Worm (Caenorhabditis elegans): ENCODE data around the gene D1086.10.

ce11 chrV:14079501-14079900 is 3.1 kb upstream of the D1086.10 start, which contains the start of gene D1086.6:
- no peak for TF ChIP-seq spr-3 (GFP tag; optimal IDR thresholded peaks at IDR 0.05)
- TF ChIP-seq daf-16 (GFP tag; optimal IDR thresholded peaks at IDR 0.05) = no peak
- TF ChIP-seq daf-16 (tag; optimal IDR thresholded peaks at IDR 0.05) = no peak
- no peak for TF ChIP-seq nhr-42 (GFP tag; IDR thresholded peaks at IDR 0.05)
- no peak for TF ChIP-seq ceh-32 (tag; optimal IDR thresholded peaks at IDR 0.05; ENCODE audit: poor library complexity)
- no peak for TF ChIP-seq ama-1 (optimal IDR thresholded peaks at IDR 0.05)
- TF ChIP-seq nhr-76 (tag; optimal IDR thresholded peaks at IDR 0.05) = no peak
- no peak for TF ChIP-seq mdl-1 (tag; optimal IDR thresholded peaks at IDR 0.05)
- TF ChIP-seq nhr-25 (tag; optimal IDR thresholded peaks at IDR 0.05; ENCODE audit: borderline replicate concordance, insufficient read depth) = no peak
- no peak for TF ChIP-seq unc-130 (GFP tag; optimal IDR thresholded peaks at IDR 0.05)
- no peak for TF ChIP-seq nhr-10 (tag; optimal IDR thresholded peaks at IDR 0.05)
- TF ChIP-seq mxl-3 (GFP tag; optimal IDR thresholded peaks at IDR 0.05) = no peak
- TF ChIP-seq nhr-237 (tag; optimal IDR thresholded peaks at IDR 0.05) = no peak

All from whole organism, L4 larva.